Fruit fly (Drosophila melanogaster) whole organism, wandering third instar larva: ENCODE data around the gene Mco1.

Experiments
- h ChIP-seq: fragments of 200-800 bp; sonication (Bioruptor generic); optimal IDR thresholded peaks from 3 replicates; lab custom pipeline; 2016; ENCODE audit warnings: missing biosample characterization, mild to moderate bottlenecking, missing genetic modification characterization
- pan ChIP-seq: fragments of >200 bp; optimal IDR thresholded peaks from 2 replicates; lab custom pipeline; 2017
- tai ChIP-seq: sonication (Bioruptor generic); optimal IDR thresholded peaks from 2 replicates; lab custom pipeline; 2016; ENCODE audit warnings: missing biosample characterization, missing genetic modification characterization

dm6 chr2L:9427570-9427969 lies 11.2 kb downstream of the Mco1 start, which contains the start of gene CG42847:
- no peak for TF ChIP-seq pan (lab: Kevin White, UChicago)
- no peak for TF ChIP-seq h (GFP tag; lab: Kevin White, UChicago)
- TF ChIP-seq tai: no peak
